Worm (Caenorhabditis elegans) whole organism, early embryonic: Measurements from ENCODE around the gene W02A2.9.

ENCODE experiments used
- B0310.2 ChIP-seq: sonication (generic microtip); optimal IDR thresholded peaks from 2 replicates; lab custom pipeline; 2016; ENCODE audit warnings: mild to moderate bottlenecking, missing genetic modification characterization, missing compliant biosample characterization
- F13C5.2 ChIP-seq: sonication (generic microtip); optimal IDR thresholded peaks from 2 replicates; lab custom pipeline; 2017; ENCODE audit warnings: mild to moderate bottlenecking, missing genetic modification characterization, inconsistent platforms, missing compliant biosample characterization
- aly-1 ChIP-seq: sonication (generic microtip); optimal IDR thresholded peaks from 2 replicates; lab custom pipeline; 2016; ENCODE audit warnings: missing genetic modification characterization, missing compliant biosample characterization
- ama-1 ChIP-seq: fragments of 150-350 bp; optimal IDR thresholded peaks from 2 replicates; lab custom pipeline; 2014
- ceh-13 ChIP-seq: fragments of 200-800 bp; sonication (Bioruptor generic); optimal IDR thresholded peaks from 2 replicates; lab custom pipeline; 2018; ENCODE audit warnings: mild to moderate bottlenecking, missing genetic modification characterization, missing compliant biosample characterization
- ceh-36 ChIP-seq: sonication (generic microtip); optimal IDR thresholded peaks from 2 replicates; lab custom pipeline; 2016; ENCODE audit warnings: missing genetic modification characterization, inconsistent platforms, missing compliant biosample characterization
- ets-7 ChIP-seq: sonication (generic microtip); optimal IDR thresholded peaks from 2 replicates; lab custom pipeline; 2016; ENCODE audit warnings: missing genotype, missing genetic modification characterization, missing compliant biosample characterization
- flt-1 ChIP-seq: fragments of 200-800 bp; sonication (Bioruptor generic); IDR thresholded peaks from 2 replicates; pipeline ENCODE4 v1.3.6; 2022; ENCODE audit warnings: missing genetic modification characterization, missing compliant biosample characterization
- hmbx-1 ChIP-seq: sonication (generic microtip); optimal IDR thresholded peaks from 2 replicates; lab custom pipeline; 2016; ENCODE audit warnings: mild to moderate bottlenecking, missing genetic modification characterization, missing compliant biosample characterization
- hmg-4 ChIP-seq: fragments of 200-800 bp; sonication (Bioruptor generic); optimal IDR thresholded peaks from 2 replicates; lab custom pipeline; 2018; ENCODE audit warnings: mild to moderate bottlenecking, missing genetic modification characterization, missing compliant biosample characterization
- hnd-1 ChIP-seq: sonication (generic microtip); optimal IDR thresholded peaks from 2 replicates; lab custom pipeline; 2016; ENCODE audit warnings: missing genetic modification characterization, missing compliant biosample characterization
- pes-1 ChIP-seq: fragments of 200-800 bp; sonication (Bioruptor generic); IDR thresholded peaks from 2 replicates; pipeline ENCODE4 v1.3.6; 2022; ENCODE audit warnings: missing genetic modification reagents, missing genetic modification characterization, missing compliant biosample characterization
- scrt-1 ChIP-seq: fragments of 200-800 bp; sonication (Bioruptor generic); IDR thresholded peaks from 2 replicates; pipeline ENCODE4 v1.3.6; 2022; ENCODE audit warnings: missing genetic modification characterization, missing compliant biosample characterization
- sea-1 ChIP-seq: fragments of 200-800 bp; sonication (Bioruptor generic); conservative IDR thresholded peaks from 2 replicates; pipeline ENCODE4 v1.3.6; 2022; ENCODE audit warnings: missing genetic modification characterization, missing compliant biosample characterization
- tbx-11 ChIP-seq: fragments of 200-800 bp; sonication (Bioruptor generic); IDR thresholded peaks from 2 replicates; pipeline ENCODE4 v1.3.6; 2022; ENCODE audit warnings: missing genetic modification characterization, missing compliant biosample characterization
- tbx-37 ChIP-seq: fragments of 200-800 bp; sonication (Bioruptor generic); conservative IDR thresholded peaks from 2 replicates; pipeline ENCODE4 v1.3.6; 2022; ENCODE audit warnings: missing genetic modification reagents, missing genetic modification characterization, missing compliant biosample characterization
- tra-4 ChIP-seq: sonication (generic microtip); optimal IDR thresholded peaks from 2 replicates; lab custom pipeline; 2017; ENCODE audit warnings: missing genetic modification characterization, missing compliant biosample characterization

W02A2.9 gene

DNA sequence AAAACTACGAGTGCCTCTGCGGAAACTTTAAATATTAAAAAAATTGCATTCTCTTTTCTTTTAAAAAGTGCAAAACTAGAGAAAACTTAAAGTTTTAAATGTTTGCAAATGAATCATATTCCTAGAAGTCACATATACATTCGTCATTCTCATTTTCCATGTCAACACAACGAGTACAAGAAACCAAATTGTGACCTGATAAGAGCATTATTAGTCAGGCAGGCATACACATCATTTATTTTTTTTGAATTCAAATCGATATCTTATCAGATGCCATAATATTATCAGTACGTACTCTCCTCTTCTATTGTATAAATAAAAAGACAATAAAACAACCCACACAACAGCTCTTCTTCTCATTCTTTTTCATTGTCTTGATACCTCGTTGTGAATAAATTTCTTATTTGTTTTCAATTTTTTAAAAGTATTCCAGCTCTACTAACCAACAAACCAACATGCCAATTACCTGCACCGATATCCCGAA, at the start of gene W02A2.9:
Gene W02A2.9 (plus strand): TSS at position 434 of the 484 bp plus-strand sequence.
- TF ChIP-seq scrt-1 (GFP tag; lab: Robert Waterston, UW) (no peak), flt-1 (GFP tag; lab: Robert Waterston, UW) (no peak), tbx-11 (GFP tag; lab: Robert Waterston, UW) (no peak), aly-1 (tag; lab: Kevin White, UChicago) (no peak), B0310.2 (tag; lab: Kevin White, UChicago) (no peak), pes-1 (no peak), hmg-4 (GFP tag; lab: Kevin White, UChicago) (no peak)

- 0 out of 2 replicates have a peak, but pooled peaks have one; percentile 32 for TF ChIP-seq flt-1 (GFP tag; lab: Robert Waterston, UW)
- TF ChIP-seq tra-4 (tag; lab: Kevin White, UChicago) = no peak
- TF ChIP-seq F13C5.2 (tag; lab: Kevin White, UChicago) = peak; percentile 20
These were observed 49.7 kb upstream of the W02A2.9 start, which contains the start of the genes Y67H2A.2 and micu-1 for ce11 chrIV:13297746-13298145. Y67H2A.2 (minus strand) TSS chrIV:13297819. micu-1 (plus strand) TSS chrIV:13297926.

DNA sequence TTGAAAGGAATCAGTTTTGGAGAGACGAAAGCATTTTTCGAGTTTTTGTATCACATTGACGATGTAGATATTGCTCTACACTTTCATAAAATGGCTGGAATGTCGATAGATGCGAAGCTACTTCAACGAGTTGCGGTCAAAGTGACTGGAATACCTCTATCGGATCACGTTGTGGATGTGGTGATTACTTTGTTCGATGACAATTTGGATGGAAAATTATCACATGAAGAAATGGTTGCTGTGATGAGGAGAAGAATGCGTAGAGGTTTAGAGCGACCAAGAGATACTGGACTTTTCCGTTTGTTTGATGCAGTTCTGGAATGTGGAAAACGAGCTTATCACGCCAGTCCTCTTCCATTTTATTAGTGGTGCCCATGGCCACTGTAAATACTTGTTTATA, 47.8 kb upstream of the W02A2.9 start:
- TF ChIP-seq scrt-1 (GFP tag; lab: Robert Waterston, UW) (no peak), hmbx-1 (tag; lab: Kevin White, UChicago) (no peak), hnd-1 (tag; lab: Kevin White, UChicago) (no peak), ceh-13 (GFP tag; lab: Kevin White, UChicago) (no peak), hmg-4 (GFP tag; lab: Kevin White, UChicago) (no peak), tbx-11 (GFP tag; lab: Robert Waterston, UW) (no peak), tra-4 (tag; lab: Kevin White, UChicago) (no peak)

DNA sequence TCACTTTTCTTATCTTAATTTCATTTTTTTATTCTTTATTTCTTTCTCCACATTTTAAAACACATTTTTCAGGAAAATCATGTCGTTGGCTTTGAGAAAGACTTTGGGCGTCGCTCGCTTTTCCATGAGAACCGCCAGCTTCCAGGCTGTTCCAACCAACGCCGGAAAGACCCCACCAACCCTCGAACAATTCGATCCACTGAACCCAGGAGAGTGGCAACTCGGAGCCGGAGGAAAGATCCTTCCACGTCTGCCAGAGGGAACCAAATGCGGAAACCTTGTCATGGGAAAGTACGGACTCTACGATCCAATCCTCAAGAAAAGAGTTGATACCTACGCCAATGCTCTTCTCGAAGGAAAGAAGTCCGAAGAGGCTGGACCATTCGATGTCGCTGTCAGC, 47.4 kb upstream of the W02A2.9 start, which contains the start of gene kdp-1:
Gene kdp-1 (plus strand): TSS at position 80 of the 400 bp plus-strand sequence.
- TF ChIP-seq ceh-13 (GFP tag; lab: Kevin White, UChicago) (no peak), scrt-1 (GFP tag; lab: Robert Waterston, UW) (no peak), flt-1 (GFP tag; lab: Robert Waterston, UW) (no peak), hmg-4 (GFP tag; lab: Kevin White, UChicago) (no peak), tbx-37 (GFP tag; lab: Robert Waterston, UW) (no peak), hnd-1 (tag; lab: Kevin White, UChicago) (no peak), sea-1 (GFP tag; lab: Robert Waterston, UW) (no peak), ama-1 (lab: Kevin White, UChicago) (no peak)

DNA sequence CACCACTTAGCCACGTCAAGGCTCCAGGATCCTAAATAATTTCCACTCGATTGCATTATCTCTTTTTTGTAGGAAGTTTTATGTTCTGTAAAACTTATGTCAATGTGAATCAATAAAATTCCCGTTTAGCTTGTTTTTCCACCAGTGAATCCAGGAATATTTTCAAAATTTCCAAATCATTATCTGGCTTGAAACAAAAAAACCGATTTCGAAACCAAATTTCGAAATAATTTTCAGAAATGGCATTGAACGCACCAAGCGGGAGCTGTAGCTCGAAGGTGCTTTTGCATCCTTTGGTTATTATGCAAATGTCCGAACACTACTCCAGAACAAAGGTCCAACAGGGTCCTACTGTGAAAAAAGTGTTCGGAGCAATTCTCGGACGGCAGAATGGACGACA, 46.9 kb upstream of the W02A2.9 start, which contains the start of gene csn-6:
Gene csn-6 (plus strand): TSS at position 234 of the 400 bp plus-strand sequence.
- no peak for TF ChIP-seq F13C5.2 (tag; lab: Kevin White, UChicago)
- no peak for TF ChIP-seq tra-4 (tag; lab: Kevin White, UChicago)
- TF ChIP-seq hmg-4 (GFP tag; lab: Kevin White, UChicago) = no peak

ce11 chrIV:13303442-13303841, 44.0 kb upstream of the W02A2.9 start, which contains the start of gene Y67H2A.7:
Y67H2A.7 (plus strand) TSS chrIV:13303742.
- no peak for TF ChIP-seq flt-1 (GFP tag; lab: Robert Waterston, UW)
- no peak for TF ChIP-seq sea-1 (GFP tag; lab: Robert Waterston, UW)
- TF ChIP-seq pes-1 = no peak
- TF ChIP-seq ets-7 (tag; lab: Kevin White, UChicago) = no peak
- no peak for TF ChIP-seq aly-1 (tag; lab: Kevin White, UChicago)
- no peak for TF ChIP-seq hmg-4 (GFP tag; lab: Kevin White, UChicago)
- no peak for TF ChIP-seq hnd-1 (tag; lab: Kevin White, UChicago)

DNA sequence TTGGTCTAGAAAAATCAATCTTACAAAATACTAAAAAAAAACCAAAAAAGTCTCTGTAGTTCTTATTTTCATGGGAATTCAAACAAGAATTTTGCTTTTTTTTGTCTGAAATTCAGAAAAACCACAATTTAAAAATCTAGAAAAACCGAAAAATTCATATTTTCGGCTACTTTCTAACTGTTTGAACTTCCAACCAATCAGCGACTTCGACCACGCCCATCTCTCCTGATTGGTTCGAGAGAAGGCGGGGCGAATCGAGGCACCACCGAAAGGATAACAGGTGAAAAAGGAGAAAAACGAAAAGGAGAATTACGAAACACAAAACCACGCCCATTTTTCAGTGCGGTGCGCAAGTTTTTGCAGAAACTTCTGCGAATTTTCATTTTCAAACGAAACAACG, 42.7 kb upstream of the W02A2.9 start:
- TF ChIP-seq hnd-1 (tag; lab: Kevin White, UChicago) (no peak), sea-1 (GFP tag; lab: Robert Waterston, UW) (no peak), aly-1 (tag; lab: Kevin White, UChicago) (no peak), ama-1 (lab: Kevin White, UChicago) (no peak)

- no peak for TF ChIP-seq ets-7 (tag; lab: Kevin White, UChicago)
- TF ChIP-seq ceh-13 (GFP tag; lab: Kevin White, UChicago) = no peak
- no peak for TF ChIP-seq pes-1
- TF ChIP-seq tbx-37 (GFP tag; lab: Robert Waterston, UW) = no peak
- TF ChIP-seq hmg-4 (GFP tag; lab: Kevin White, UChicago) = no peak
- TF ChIP-seq tbx-11 (GFP tag; lab: Robert Waterston, UW) = no peak
- TF ChIP-seq ama-1 (lab: Kevin White, UChicago) = no peak
- no peak for TF ChIP-seq aly-1 (tag; lab: Kevin White, UChicago)
- no peak for TF ChIP-seq tra-4 (tag; lab: Kevin White, UChicago)
- no peak for TF ChIP-seq F13C5.2 (tag; lab: Kevin White, UChicago)
- no peak for TF ChIP-seq scrt-1 (GFP tag; lab: Robert Waterston, UW)
- no peak for TF ChIP-seq sea-1 (GFP tag; lab: Robert Waterston, UW)
- TF ChIP-seq ceh-36 (tag; lab: Kevin White, UChicago) = no peak
- TF ChIP-seq hnd-1 (tag; lab: Kevin White, UChicago) = no peak
- no peak for TF ChIP-seq flt-1 (GFP tag; lab: Robert Waterston, UW)
- TF ChIP-seq B0310.2 (tag; lab: Kevin White, UChicago) = no peak
- TF ChIP-seq hmbx-1 (tag; lab: Kevin White, UChicago) = no peak
These were observed 37.8 kb upstream of the W02A2.9 start for ce11 chrIV:13309636-13310035.
